Worm (Caenorhabditis elegans) whole organism, late embryonic: Measurements from ENCODE around the gene nprl-3.

Source experiments
- C08G9.2 ChIP-seq: sonication (generic microtip); optimal IDR thresholded peaks from 2 replicates; lab custom pipeline; 2016; ENCODE audit warnings: mild to moderate bottlenecking, missing genetic modification characterization, moderate library complexity, missing compliant biosample characterization
- C38D4.7 ChIP-seq: fragments of 200-800 bp; sonication (Bioruptor generic); optimal IDR thresholded peaks from 2 replicates; lab custom pipeline; 2018; ENCODE audit warnings: mild to moderate bottlenecking, missing genetic modification characterization, moderate library complexity, missing compliant biosample characterization
- Y22D7AL.16 ChIP-seq: sonication (generic microtip); optimal IDR thresholded peaks from 2 replicates; lab custom pipeline; 2016; ENCODE audit warnings: missing genetic modification characterization, missing compliant biosample characterization
- ahr-1 ChIP-seq: sonication (generic microtip); optimal IDR thresholded peaks from 2 replicates; lab custom pipeline; 2016; ENCODE audit warnings: missing genetic modification characterization, missing compliant biosample characterization
- ceh-14 ChIP-seq: sonication (generic microtip); optimal IDR thresholded peaks from 2 replicates; lab custom pipeline; 2016; ENCODE audit warnings: missing genotype, missing genetic modification characterization, missing compliant biosample characterization
- ceh-19 ChIP-seq: fragments of 200-800 bp; sonication (Bioruptor generic); optimal IDR thresholded peaks from 2 replicates; lab custom pipeline; 2018; ENCODE audit warnings: mild to moderate bottlenecking, missing genetic modification characterization, missing compliant biosample characterization
- ceh-2 ChIP-seq: sonication (generic microtip); optimal IDR thresholded peaks from 2 replicates; lab custom pipeline; 2016; ENCODE audit warnings: missing genotype, missing genetic modification characterization, missing compliant biosample characterization
- ceh-22 ChIP-seq: sonication (generic microtip); optimal IDR thresholded peaks from 2 replicates; lab custom pipeline; 2017; ENCODE audit warnings: missing biosample characterization, missing genetic modification characterization
- ceh-31 ChIP-seq: sonication (generic microtip); optimal IDR thresholded peaks from 2 replicates; lab custom pipeline; 2016; ENCODE audit warnings: missing genetic modification characterization, missing compliant biosample characterization
- ceh-34 ChIP-seq: sonication (generic microtip); optimal IDR thresholded peaks from 2 replicates; lab custom pipeline; 2016; ENCODE audit warnings: mild to moderate bottlenecking, missing genetic modification characterization, missing compliant biosample characterization
- ceh-45 ChIP-seq: fragments of 200-800 bp; sonication (Bioruptor generic); IDR thresholded peaks from 2 replicates; pipeline ENCODE4 v1.3.6; 2022; ENCODE audit warnings: missing genetic modification reagents, missing genetic modification characterization, missing compliant biosample characterization
- ceh-9 ChIP-seq: sonication (generic microtip); optimal IDR thresholded peaks from 2 replicates; lab custom pipeline; 2016; ENCODE audit warnings: mild to moderate bottlenecking, missing genetic modification characterization, inconsistent platforms, missing compliant biosample characterization
- che-1 ChIP-seq: sonication (generic microtip); optimal IDR thresholded peaks from 2 replicates; lab custom pipeline; 2016; ENCODE audit warnings: mild to moderate bottlenecking, missing genetic modification characterization, missing compliant biosample characterization
- dve-1 ChIP-seq: sonication (generic microtip); optimal IDR thresholded peaks from 2 replicates; lab custom pipeline; 2017; ENCODE audit warnings: antibody characterized with exemption, mild to moderate bottlenecking, missing genetic modification characterization, missing compliant biosample characterization
- eyg-1 ChIP-seq: sonication (generic microtip); optimal IDR thresholded peaks from 2 replicates; lab custom pipeline; 2016; ENCODE audit warnings: missing genotype, missing genetic modification characterization, missing compliant biosample characterization
- fkh-10 ChIP-seq: fragments of 150-350 bp; optimal IDR thresholded peaks from 2 replicates; lab custom pipeline; 2014; ENCODE audit warnings: missing biosample characterization, missing genetic modification reagents, missing genetic modification characterization
- fkh-6 ChIP-seq: sonication (generic microtip); optimal IDR thresholded peaks from 2 replicates; lab custom pipeline; 2016; ENCODE audit warnings: missing genetic modification characterization, missing compliant biosample characterization
- gmeb-2 ChIP-seq: sonication (generic microtip); optimal IDR thresholded peaks from 2 replicates; lab custom pipeline; 2016; ENCODE audit warnings: missing genetic modification characterization, inconsistent platforms, missing compliant biosample characterization
- hlh-13 ChIP-seq: fragments of 200-800 bp; sonication (Bioruptor generic); optimal IDR thresholded peaks from 2 replicates; lab custom pipeline; 2018; ENCODE audit warnings: mild to moderate bottlenecking, missing genetic modification characterization, missing compliant biosample characterization
- hlh-15 ChIP-seq: sonication (generic microtip); optimal IDR thresholded peaks from 2 replicates; lab custom pipeline; 2016; ENCODE audit warnings: missing genetic modification characterization, missing compliant biosample characterization
- hlh-6 ChIP-seq: sonication (generic microtip); optimal IDR thresholded peaks from 2 replicates; lab custom pipeline; 2016; ENCODE audit warnings: missing genotype, missing genetic modification characterization, missing compliant biosample characterization
- lin-11 ChIP-seq: fragments of 200-800 bp; sonication (Bioruptor generic); optimal IDR thresholded peaks from 2 replicates; lab custom pipeline; 2018; ENCODE audit warnings: mild to moderate bottlenecking, missing genetic modification characterization, missing compliant biosample characterization
- madf-2 ChIP-seq: sonication (generic microtip); optimal IDR thresholded peaks from 2 replicates; lab custom pipeline; 2017; ENCODE audit warnings: missing genetic modification characterization, missing compliant biosample characterization
- nhr-11 ChIP-seq: fragments of 150-350 bp; optimal IDR thresholded peaks from 2 replicates; lab custom pipeline; 2014; ENCODE audit warnings: missing biosample characterization, missing genetic modification characterization
- nhr-232 ChIP-seq: sonication (generic microtip); optimal IDR thresholded peaks from 2 replicates; lab custom pipeline; 2016; ENCODE audit warnings: missing genetic modification characterization, missing compliant biosample characterization
- npax-4 ChIP-seq: sonication (generic microtip); optimal IDR thresholded peaks from 2 replicates; lab custom pipeline; 2016; ENCODE audit warnings: missing genetic modification characterization, missing compliant biosample characterization
- odd-2 ChIP-seq: sonication (generic microtip); optimal IDR thresholded peaks from 2 replicates; lab custom pipeline; 2017; ENCODE audit warnings: antibody characterized with exemption, mild to moderate bottlenecking, missing genetic modification characterization, missing compliant biosample characterization
- pat-9 ChIP-seq: fragments of 200-800 bp; sonication (Bioruptor generic); optimal IDR thresholded peaks from 2 replicates; lab custom pipeline; 2018; ENCODE audit warnings: mild to moderate bottlenecking, missing genetic modification characterization, moderate library complexity, missing compliant biosample characterization
- pqm-1 ChIP-seq: sonication (generic microtip); optimal IDR thresholded peaks from 2 replicates; lab custom pipeline; 2016; ENCODE audit warnings: missing genetic modification characterization, missing compliant biosample characterization
- ref-2 ChIP-seq: sonication (generic microtip); optimal IDR thresholded peaks from 2 replicates; lab custom pipeline; 2016; ENCODE audit warnings: missing genetic modification characterization, missing compliant biosample characterization
- rnt-1 ChIP-seq: sonication (generic microtip); optimal IDR thresholded peaks from 2 replicates; lab custom pipeline; 2016; ENCODE audit warnings: missing genetic modification characterization, missing compliant biosample characterization
- sdc-2 ChIP-seq: sonication (generic microtip); optimal IDR thresholded peaks from 2 replicates; lab custom pipeline; 2016; ENCODE audit warnings: missing genotype, missing genetic modification characterization, missing compliant biosample characterization
- sox-4 ChIP-seq: sonication (generic microtip); optimal IDR thresholded peaks from 2 replicates; lab custom pipeline; 2017; ENCODE audit warnings: mild to moderate bottlenecking, missing genetic modification characterization, inconsistent platforms, missing compliant biosample characterization
- ttx-3 ChIP-seq: sonication (generic microtip); optimal IDR thresholded peaks from 2 replicates; lab custom pipeline; 2016; ENCODE audit warnings: missing genetic modification reagents, missing genetic modification characterization, missing compliant biosample characterization
- unc-3 ChIP-seq, 2 experiments: fragments of 200-800 bp in 1 of 2; sonication (Bioruptor generic) in 1 of 2; sonication (generic microtip) in 1 of 2; conservative IDR thresholded peaks in 1 of 2; optimal IDR thresholded peaks in 1 of 2; 2 replicates each; pipeline versions ENCODE4 v1.3.6 to Lab custom; 2016 to 2022; ENCODE audit warnings: missing compliant biosample characterization in 2 of 2, missing genetic modification characterization in 2 of 2, missing genetic modification reagents in 1 of 2
- unc-55 ChIP-seq: sonication (generic microtip); optimal IDR thresholded peaks from 2 replicates; lab custom pipeline; 2017; ENCODE audit warnings: missing biosample characterization, missing genetic modification reagents, missing genetic modification characterization
- unc-86 ChIP-seq: sonication (generic microtip); optimal IDR thresholded peaks from 2 replicates; lab custom pipeline; 2016; ENCODE audit warnings: missing genetic modification characterization, missing compliant biosample characterization
- zip-5 ChIP-seq: sonication (generic microtip); optimal IDR thresholded peaks from 2 replicates; lab custom pipeline; 2016; ENCODE audit warnings: missing genetic modification characterization, missing compliant biosample characterization
- ztf-16 ChIP-seq: sonication (generic microtip); optimal IDR thresholded peaks from 2 replicates; lab custom pipeline; 2017; ENCODE audit warnings: missing genetic modification characterization, missing compliant biosample characterization

Gene nprl-3

ce11 chrIV:8307408-8307807, 10.1 kb downstream of the nprl-3 start:
- no peak for TF ChIP-seq unc-86 (tag; lab: Kevin White, UChicago)
- no peak for TF ChIP-seq rnt-1 (tag; lab: Kevin White, UChicago)
- no peak for TF ChIP-seq hlh-13 (GFP tag; lab: Kevin White, UChicago)
- no peak for TF ChIP-seq eyg-1 (tag; lab: Kevin White, UChicago)
- no peak for TF ChIP-seq sdc-2 (tag; lab: Kevin White, UChicago)
- no peak for TF ChIP-seq ref-2 (tag; lab: Kevin White, UChicago)
- TF ChIP-seq Y22D7AL.16: no peak
- no peak for TF ChIP-seq C08G9.2 (tag; lab: Kevin White, UChicago)
- TF ChIP-seq fkh-10: no peak
- TF ChIP-seq unc-3 (GFP tag; conservative IDR thresholded peaks at IDR 0.05; lab: Robert Waterston, UW): no peak
- no peak for TF ChIP-seq unc-3 (tag; optimal IDR thresholded peaks at IDR 0.05; lab: Kevin White, UChicago)
- no peak for TF ChIP-seq pqm-1 (tag; lab: Kevin White, UChicago)
- TF ChIP-seq ceh-14 (tag; lab: Kevin White, UChicago): no peak
- TF ChIP-seq zip-5 (tag; lab: Kevin White, UChicago): no peak
- TF ChIP-seq npax-4 (tag; lab: Kevin White, UChicago): no peak
- TF ChIP-seq dve-1 (tag; lab: Kevin White, UChicago): no peak
- TF ChIP-seq ztf-16 (tag; lab: Kevin White, UChicago): no peak
- no peak for TF ChIP-seq ceh-31 (tag; lab: Kevin White, UChicago)
- no peak for TF ChIP-seq che-1 (tag; lab: Kevin White, UChicago)

DNA sequence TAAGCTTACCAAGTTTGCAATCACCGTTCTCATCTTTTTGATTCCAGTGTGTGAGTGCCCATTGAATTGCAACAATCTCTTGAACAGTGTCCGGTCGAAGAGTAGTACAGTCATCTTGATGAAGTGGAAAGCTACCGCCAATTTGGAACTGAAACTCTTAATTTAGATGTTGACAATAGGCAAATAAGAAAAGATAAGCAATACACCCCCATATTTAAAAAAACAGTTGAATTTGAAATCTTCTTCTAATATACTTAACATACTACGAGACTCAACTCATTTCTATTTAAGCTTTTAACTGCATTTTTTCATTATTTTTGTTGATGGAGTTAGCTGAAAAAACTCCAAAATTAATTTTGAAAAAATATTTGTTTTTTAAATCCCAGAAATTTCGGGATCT, 14.8 kb downstream of the nprl-3 start:
- TF ChIP-seq ceh-14 (tag; lab: Kevin White, UChicago): no peak
- no peak for TF ChIP-seq hlh-15 (tag; lab: Kevin White, UChicago)
- no peak for TF ChIP-seq gmeb-2 (tag; lab: Kevin White, UChicago)
- no peak for TF ChIP-seq npax-4 (tag; lab: Kevin White, UChicago)
- TF ChIP-seq ttx-3 (tag; lab: Kevin White, UChicago): no peak
- TF ChIP-seq ceh-2 (tag; lab: Kevin White, UChicago): no peak
- no peak for TF ChIP-seq ceh-45
- no peak for TF ChIP-seq C38D4.7 (GFP tag; lab: Kevin White, UChicago)
- no peak for TF ChIP-seq nhr-11 (tag; lab: Kevin White, UChicago)
- no peak for TF ChIP-seq madf-2 (tag; lab: Kevin White, UChicago)
- TF ChIP-seq ceh-19 (GFP tag; lab: Kevin White, UChicago): no peak
- no peak for TF ChIP-seq hlh-6 (tag; lab: Kevin White, UChicago)
- no peak for TF ChIP-seq ceh-22

- no peak for TF ChIP-seq hlh-6 (tag; lab: Kevin White, UChicago)
- TF ChIP-seq Y22D7AL.16: no peak
- TF ChIP-seq ahr-1: no peak
- no peak for TF ChIP-seq odd-2
- TF ChIP-seq pat-9 (tag; lab: Kevin White, UChicago): no peak
- TF ChIP-seq ceh-9 (tag; lab: Kevin White, UChicago): no peak
- TF ChIP-seq eyg-1 (tag; lab: Kevin White, UChicago): no peak
- no peak for TF ChIP-seq lin-11
- no peak for TF ChIP-seq ceh-34 (tag; lab: Kevin White, UChicago)
- TF ChIP-seq sox-4 (tag; lab: Kevin White, UChicago): no peak
- TF ChIP-seq che-1 (tag; lab: Kevin White, UChicago): no peak
- TF ChIP-seq ceh-19 (GFP tag; lab: Kevin White, UChicago): no peak
- no peak for TF ChIP-seq ceh-22
- no peak for TF ChIP-seq ref-2 (tag; lab: Kevin White, UChicago)
- no peak for TF ChIP-seq ceh-2 (tag; lab: Kevin White, UChicago)
Measured at ce11 chrIV:8312846-8313245, 15.6 kb downstream of the nprl-3 start, which contains the start of gene F35H10.10. Gene F35H10.10 (minus strand): TSS chrIV:8312946.

DNA sequence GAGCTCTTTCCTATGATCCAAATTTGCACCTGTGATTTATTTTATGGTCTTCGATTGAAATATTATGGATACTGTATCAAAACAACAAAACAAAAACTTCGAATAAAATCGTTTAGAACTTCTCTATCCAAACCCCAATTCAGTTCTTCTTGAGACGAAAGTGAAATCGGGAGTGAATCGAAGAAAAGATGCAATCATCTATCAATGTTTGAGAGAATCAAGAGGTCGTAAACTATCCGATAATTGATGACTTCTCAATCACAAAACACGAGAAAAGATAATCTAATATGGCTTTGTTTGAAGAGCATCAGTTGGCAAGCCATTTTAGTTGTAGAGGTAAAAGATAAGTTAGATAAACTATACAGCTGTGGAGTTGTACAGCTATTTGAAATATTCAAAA, 20.5 kb downstream of the nprl-3 start:
- TF ChIP-seq unc-55 (GFP tag; lab: Kevin White, UChicago) (no peak), nhr-232 (tag; lab: Kevin White, UChicago) (no peak), che-1 (tag; lab: Kevin White, UChicago) (no peak), fkh-6 (tag; lab: Kevin White, UChicago) (no peak)
